Worm (Caenorhabditis elegans) whole organism, L3 larva: ENCODE results near the gene C27D6.12.

ENCODE experiments used
- ceh-28 ChIP-seq: fragments of 150-350 bp; optimal IDR thresholded peaks from 2 replicates; lab custom pipeline; 2014; ENCODE audit warnings: missing biosample characterization, missing genetic modification reagents, missing genetic modification characterization
- nhr-237 ChIP-seq: fragments of 150-350 bp; optimal IDR thresholded peaks from 2 replicates; lab custom pipeline; 2014; ENCODE audit warnings: missing biosample characterization, missing genetic modification characterization
- pqm-1 ChIP-seq: fragments of 150-350 bp; optimal IDR thresholded peaks from 2 replicates; lab custom pipeline; 2017; ENCODE audit warnings: missing biosample characterization, missing genetic modification characterization, inconsistent platforms
- unc-62 ChIP-seq: fragments of 150-350 bp; sonication (generic microtip); optimal IDR thresholded peaks from 4 replicates; lab custom pipeline; 2014; ENCODE audit warnings: missing biosample characterization, missing genetic modification reagents, missing genetic modification characterization

DNA sequence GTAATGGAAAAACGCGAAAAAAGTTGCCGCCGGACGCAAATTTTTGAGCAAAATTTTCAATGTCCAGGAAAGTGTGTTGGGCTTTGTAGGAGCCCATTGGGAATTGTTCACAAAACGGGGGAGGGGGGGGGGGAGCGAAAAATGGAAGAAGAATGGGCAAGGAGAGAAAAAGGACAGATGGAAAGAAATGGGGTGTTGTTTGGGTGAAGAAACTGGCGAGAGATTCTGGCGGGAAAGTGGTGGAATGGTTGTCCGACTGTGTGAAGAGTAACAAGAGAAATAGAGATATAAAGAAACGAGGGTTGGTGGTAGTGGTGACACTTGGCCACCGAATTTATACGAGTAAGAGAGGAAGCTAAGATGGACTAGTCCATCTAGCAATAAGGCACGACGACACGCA lies 48.5 kb upstream of the C27D6.12 start:
- TF ChIP-seq pqm-1 (no peak), nhr-237 (tag; lab: Kevin White, UChicago) (no peak), unc-62 (no peak), ceh-28 (tag; lab: Kevin White, UChicago) (no peak)
